Fruit fly (Drosophila melanogaster) whole organism, prepupa: Measurements from ENCODE around the gene CG31633.

Experiments
- Blimp-1 ChIP-seq: fragments of 200-800 bp; sonication (Bioruptor generic); optimal IDR thresholded peaks from 3 replicates; lab custom pipeline; 2017; ENCODE audit warnings: missing biosample characterization, missing genetic modification characterization, mild to moderate bottlenecking, moderate library complexity, missing genetic modification reagents
- CG10631 ChIP-seq: fragments of 200-800 bp; sonication (Bioruptor generic); optimal IDR thresholded peaks from 2 replicates; lab custom pipeline; 2016; ENCODE audit warnings: missing biosample characterization, missing genetic modification characterization
- CG11294 ChIP-seq: fragments of 200-800 bp; sonication (Bioruptor generic); IDR thresholded peaks from 2 replicates; pipeline ENCODE4 v1.3.6; 2022; ENCODE audit warnings: missing biosample characterization, missing genetic modification characterization
- CG11902 ChIP-seq: fragments of 200-800 bp; sonication (Bioruptor generic); optimal IDR thresholded peaks from 3 replicates; lab custom pipeline; 2016; ENCODE audit warnings: missing biosample characterization, missing genetic modification characterization
- CG15336 ChIP-seq: fragments of 200-800 bp; sonication (Bioruptor generic); IDR thresholded peaks from 2 replicates; pipeline ENCODE4 v1.3.6; 2022; ENCODE audit warnings: missing biosample characterization, missing genetic modification characterization
- CG1621 ChIP-seq: fragments of 200-800 bp; sonication (Bioruptor generic); optimal IDR thresholded peaks from 3 replicates; lab custom pipeline; 2018; ENCODE audit warnings: missing biosample characterization, mild to moderate bottlenecking, missing genetic modification characterization
- CG3032 ChIP-seq: fragments of 200-800 bp; optimal IDR thresholded peaks from 2 replicates; lab custom pipeline; 2019; ENCODE audit warnings: missing biosample characterization, mild to moderate bottlenecking, missing genetic modification characterization, moderate library complexity
- CG31627 ChIP-seq: fragments of 200-800 bp; sonication (Bioruptor generic); optimal IDR thresholded peaks from 3 replicates; lab custom pipeline; 2016; ENCODE audit warnings: missing biosample characterization, missing genetic modification characterization
- CG3919 ChIP-seq: fragments of 200-800 bp; sonication (Bioruptor generic); optimal IDR thresholded peaks from 3 replicates; lab custom pipeline; 2016; ENCODE audit warnings: missing biosample characterization, missing genetic modification characterization
- CG4318 ChIP-seq: fragments of 200-800 bp; sonication (Bioruptor generic); optimal IDR thresholded peaks from 3 replicates; lab custom pipeline; 2017; ENCODE audit warnings: missing biosample characterization, mild to moderate bottlenecking, missing genetic modification characterization
- CG6792 ChIP-seq: fragments of 200-800 bp; sonication (Bioruptor generic); optimal IDR thresholded peaks from 3 replicates; lab custom pipeline; 2016; ENCODE audit warnings: missing biosample characterization, missing genetic modification characterization
- CG7368 ChIP-seq: fragments of 200-800 bp; sonication (Bioruptor generic); optimal IDR thresholded peaks from 3 replicates; lab custom pipeline; 2016; ENCODE audit warnings: missing biosample characterization, missing genetic modification characterization
- CG8632 ChIP-seq: fragments of 200-800 bp; sonication (Bioruptor generic); optimal IDR thresholded peaks from 3 replicates; lab custom pipeline; 2016; ENCODE audit warnings: missing biosample characterization, missing genetic modification characterization
- CG9139 ChIP-seq: fragments of 200-800 bp; sonication (Bioruptor generic); optimal IDR thresholded peaks from 3 replicates; lab custom pipeline; 2017; ENCODE audit warnings: missing biosample characterization, mild to moderate bottlenecking, missing genetic modification characterization
- Eip75B ChIP-seq: fragments of 200-800 bp; sonication (Bioruptor generic); optimal IDR thresholded peaks from 3 replicates; lab custom pipeline; 2016; ENCODE audit warnings: missing biosample characterization, missing genetic modification characterization
- Eip78C ChIP-seq: fragments of 200-800 bp; sonication (Bioruptor generic); peaks from one replicate; lab custom pipeline; 2016; ENCODE audit warnings: missing biosample characterization, missing genetic modification characterization
- Eip93F ChIP-seq: fragments of 200-800 bp; sonication (Bioruptor generic); optimal IDR thresholded peaks from 2 replicates; lab custom pipeline; 2016; ENCODE audit warnings: missing biosample characterization, mild to moderate bottlenecking, missing genetic modification characterization
- Ets96B ChIP-seq: fragments of 200-800 bp; optimal IDR thresholded peaks from 2 replicates; lab custom pipeline; 2019; ENCODE audit warnings: missing biosample characterization, mild to moderate bottlenecking, missing genetic modification characterization, moderate library complexity
- Hr38 ChIP-seq: sonication (Bioruptor generic); optimal IDR thresholded peaks from 2 replicates; lab custom pipeline; 2016; ENCODE audit warnings: missing biosample characterization, missing genetic modification characterization
- Hr39 ChIP-seq: fragments of 200-800 bp; sonication (Bioruptor generic); optimal IDR thresholded peaks from 2 replicates; lab custom pipeline; 2016; ENCODE audit warnings: missing biosample characterization, missing genetic modification characterization
- Hr4 ChIP-seq: fragments of 200-800 bp; sonication (Bioruptor generic); optimal IDR thresholded peaks from 3 replicates; lab custom pipeline; 2016; ENCODE audit warnings: missing biosample characterization, missing genetic modification characterization
- Lpt ChIP-seq: fragments of 200-800 bp; sonication (Bioruptor generic); optimal IDR thresholded peaks from 3 replicates; lab custom pipeline; 2016; ENCODE audit warnings: missing biosample characterization, missing genetic modification characterization
- Met ChIP-seq: fragments of 200-800 bp; sonication (Bioruptor generic); optimal IDR thresholded peaks from 3 replicates; lab custom pipeline; 2016; ENCODE audit warnings: missing biosample characterization, missing genetic modification characterization
- Smox ChIP-seq: fragments of 200-800 bp; sonication (Bioruptor generic); optimal IDR thresholded peaks from 3 replicates; lab custom pipeline; 2016; ENCODE audit warnings: missing biosample characterization, missing genetic modification characterization
- achi ChIP-seq: fragments of 200-800 bp; sonication (Bioruptor generic); optimal IDR thresholded peaks from 3 replicates; lab custom pipeline; 2016; ENCODE audit warnings: missing biosample characterization, missing genetic modification characterization
- acj6 ChIP-seq: fragments of 200-800 bp; sonication (Bioruptor generic); optimal IDR thresholded peaks from 3 replicates; lab custom pipeline; 2016; ENCODE audit warnings: missing biosample characterization, missing genetic modification characterization
- cyc ChIP-seq: fragments of 200-800 bp; sonication (Bioruptor generic); optimal IDR thresholded peaks from 3 replicates; lab custom pipeline; 2016; ENCODE audit warnings: missing biosample characterization, missing genetic modification characterization
- dac ChIP-seq: fragments of 200-800 bp; sonication (Bioruptor generic); optimal IDR thresholded peaks from 2 replicates; lab custom pipeline; 2017; ENCODE audit warnings: missing biosample characterization, mild to moderate bottlenecking, missing genetic modification characterization
- dsx ChIP-seq: fragments of 200-800 bp; optimal IDR thresholded peaks from 3 replicates; lab custom pipeline; 2019; ENCODE audit warnings: missing biosample characterization, mild to moderate bottlenecking, missing genetic modification characterization, moderate library complexity; ENCODE audit not compliant: poor library complexity, severe bottlenecking
- eg ChIP-seq: fragments of 200-800 bp; sonication (Bioruptor generic); IDR thresholded peaks from 3 replicates; pipeline ENCODE4 v1.3.6; 2022; ENCODE audit warnings: missing biosample characterization, missing genetic modification characterization
- esn ChIP-seq: fragments of 200-800 bp; sonication (Bioruptor generic); optimal IDR thresholded peaks from 2 replicates; lab custom pipeline; 2016; ENCODE audit warnings: missing biosample characterization, mild to moderate bottlenecking, missing genetic modification characterization, moderate library complexity
- fd59A ChIP-seq: fragments of 200-800 bp; sonication (Bioruptor generic); optimal IDR thresholded peaks from 2 replicates; lab custom pipeline; 2017; ENCODE audit warnings: missing biosample characterization, mild to moderate bottlenecking, missing genetic modification characterization, missing genetic modification reagents
- fd85E ChIP-seq: fragments of 200-800 bp; sonication (Bioruptor generic); optimal IDR thresholded peaks from 3 replicates; lab custom pipeline; 2016; ENCODE audit warnings: missing biosample characterization, missing genetic modification characterization
- fkh ChIP-seq: fragments of 200-800 bp; sonication (Bioruptor generic); optimal IDR thresholded peaks from 3 replicates; lab custom pipeline; 2017; ENCODE audit warnings: missing biosample characterization, mild to moderate bottlenecking, missing genetic modification characterization, moderate library complexity
- lz ChIP-seq: fragments of 200-800 bp; sonication (Bioruptor generic); optimal IDR thresholded peaks from 3 replicates; lab custom pipeline; 2016; ENCODE audit warnings: missing biosample characterization, missing genetic modification characterization
- net ChIP-seq: fragments of 200-800 bp; sonication (Bioruptor generic); optimal IDR thresholded peaks from 3 replicates; lab custom pipeline; 2016; ENCODE audit warnings: missing biosample characterization, missing genetic modification characterization
- pdm3 ChIP-seq: fragments of 200-800 bp; sonication (Bioruptor generic); optimal IDR thresholded peaks from 3 replicates; lab custom pipeline; 2016; ENCODE audit warnings: missing biosample characterization, missing genetic modification characterization
- salr ChIP-seq, 2 experiments: fragments of 200-800 bp; sonication (Bioruptor generic); optimal IDR thresholded peaks; 3 replicates each; lab custom pipeline; 2016 to 2018; ENCODE audit warnings: missing biosample characterization in 2 of 2, missing genetic modification characterization in 2 of 2, mild to moderate bottlenecking in 1 of 2
- spab ChIP-seq: fragments of 200-800 bp; sonication (Bioruptor generic); optimal IDR thresholded peaks from 2 replicates; lab custom pipeline; 2017; ENCODE audit warnings: missing biosample characterization, mild to moderate bottlenecking, missing genetic modification characterization, missing genetic modification reagents
- ss ChIP-seq, 2 experiments: fragments of 200-800 bp; sonication (Bioruptor generic); optimal IDR thresholded peaks; 2 replicates in 1 of 2; 3 replicates in 1 of 2; lab custom pipeline; 2017 to 2018; ENCODE audit warnings: mild to moderate bottlenecking in 2 of 2, missing biosample characterization in 2 of 2, missing genetic modification characterization in 2 of 2, moderate library complexity in 1 of 2
- svp ChIP-seq: fragments of 200-800 bp; sonication (Bioruptor generic); peaks from one replicate; lab custom pipeline; 2016; ENCODE audit warnings: missing biosample characterization, missing genetic modification characterization
- topi ChIP-seq: fragments of 200-800 bp; sonication (Bioruptor generic); optimal IDR thresholded peaks from 3 replicates; lab custom pipeline; 2016; ENCODE audit warnings: missing biosample characterization, missing genetic modification characterization
- vri ChIP-seq: fragments of 200-800 bp; sonication (Bioruptor generic); optimal IDR thresholded peaks from 3 replicates; lab custom pipeline; 2016; ENCODE audit warnings: missing biosample characterization, mild to moderate bottlenecking, missing genetic modification characterization

The CG31633 gene

DNA sequence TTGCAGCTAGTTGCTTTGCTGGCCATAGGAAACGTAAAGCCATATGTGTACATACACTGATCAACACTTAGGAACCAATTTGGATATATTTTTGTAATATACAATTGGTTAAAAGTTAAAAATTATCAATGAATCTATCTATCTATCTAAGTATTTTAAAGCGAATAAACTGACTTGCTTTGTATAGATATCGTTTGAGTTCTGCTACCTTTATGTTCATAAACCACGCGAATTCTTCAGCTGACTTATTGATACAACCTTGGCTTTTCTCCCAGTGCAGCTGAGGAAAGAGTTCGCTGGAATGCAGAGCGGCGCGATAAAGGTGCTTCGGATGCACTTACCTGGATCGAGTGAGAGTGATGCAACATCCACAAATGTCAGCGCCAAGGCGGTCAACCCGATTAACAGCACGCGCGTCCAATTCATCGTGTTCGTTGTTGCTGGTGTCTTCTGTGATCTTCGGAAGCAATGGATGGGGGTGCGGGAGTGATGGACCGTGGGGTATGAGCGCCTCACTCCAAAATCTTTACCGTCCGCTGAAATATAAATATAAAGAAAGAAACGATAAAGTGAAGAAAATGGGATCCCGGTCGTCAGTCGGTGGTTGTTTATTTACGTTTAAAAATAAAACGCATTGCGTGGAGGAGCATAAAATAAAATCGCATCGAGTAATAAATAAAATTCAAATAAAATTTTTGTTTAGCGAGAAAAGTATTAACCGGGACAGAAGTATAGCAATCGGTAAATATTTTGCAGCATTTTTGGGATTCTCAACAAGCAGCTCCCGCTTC is 45.5 kb upstream of the CG31633 start (continued):
- TF ChIP-seq Met (GFP tag; lab: Kevin White, UChicago) (peak; percentile 40), salr (GFP tag; optimal IDR thresholded peaks at IDR 0.05; lab: Kevin White, UChicago) (no peak), CG15336 (GFP tag; lab: Robert Waterston, UW) (no peak), svp (GFP tag; lab: Kevin White, UChicago) (peak; percentile 57), CG11294 (GFP tag; lab: Robert Waterston, UW) (no peak), Smox (peak; percentile 3), Lpt (no peak), dac (no peak), Eip75B (GFP tag; lab: Kevin White, UChicago) (peak; percentile 45), fkh (GFP tag; lab: Kevin White, UChicago) (no peak), CG10631 (GFP tag; lab: Kevin White, UChicago) (peak; percentile 1), CG3032 (peak; percentile 15), CG3919 (GFP tag; lab: Kevin White, UChicago) (peak; percentile 48), eg (GFP tag; lab: Robert Waterston, UW) (no peak), CG4318 (GFP tag; lab: Kevin White, UChicago) (no peak), fd59A (no peak), pdm3 (peak; percentile 3), acj6 (GFP tag; lab: Kevin White, UChicago) (peak; percentile 38), vri (GFP tag; lab: Kevin White, UChicago) (peak; percentile 32), achi (peak; percentile 24), CG6792 (GFP tag; lab: Kevin White, UChicago) (peak; percentile 35), CG7368 (GFP tag; lab: Kevin White, UChicago) (no peak), CG31627 (GFP tag; lab: Kevin White, UChicago) (no peak), CG11902 (GFP tag; lab: Kevin White, UChicago) (peak; percentile 22), topi (GFP tag; lab: Kevin White, UChicago) (peak; percentile 24), CG8632 (GFP tag; lab: Kevin White, UChicago) (peak; percentile 6), Ets96B (tag; lab: Kevin White, UChicago) (peak; percentile 51)
- TF ChIP-seq, all 60 proteins: peak for 31

DNA sequence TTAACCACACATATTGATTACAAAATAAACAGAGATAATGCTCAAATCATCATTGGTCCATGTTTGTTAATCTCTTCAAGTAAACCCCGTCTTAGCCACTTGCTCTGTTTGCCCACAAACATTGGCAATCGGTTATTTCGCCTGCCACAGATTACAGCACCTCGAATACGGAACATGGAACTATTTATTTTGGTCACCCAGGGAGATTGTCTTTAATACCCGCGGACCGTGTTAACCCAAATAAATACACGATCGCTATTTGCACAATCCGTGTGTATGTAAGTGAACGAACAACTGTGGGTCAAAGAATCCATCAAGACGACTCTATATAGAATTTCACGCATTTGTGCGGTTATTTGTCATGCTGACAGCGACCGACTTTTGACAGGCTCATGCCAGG is 44.6 kb upstream of the CG31633 start:
- TF ChIP-seq CG8632 (GFP tag; lab: Kevin White, UChicago) (peak; percentile 11), fkh (GFP tag; lab: Kevin White, UChicago) (peak; percentile 90), vri (GFP tag; lab: Kevin White, UChicago) (no peak), CG9139 (no peak), CG1621 (tag; lab: Kevin White, UChicago) (no peak), Eip75B (GFP tag; lab: Kevin White, UChicago) (no peak), CG10631 (GFP tag; lab: Kevin White, UChicago) (peak; percentile 2), Eip78C (peak; percentile 36)

DNA sequence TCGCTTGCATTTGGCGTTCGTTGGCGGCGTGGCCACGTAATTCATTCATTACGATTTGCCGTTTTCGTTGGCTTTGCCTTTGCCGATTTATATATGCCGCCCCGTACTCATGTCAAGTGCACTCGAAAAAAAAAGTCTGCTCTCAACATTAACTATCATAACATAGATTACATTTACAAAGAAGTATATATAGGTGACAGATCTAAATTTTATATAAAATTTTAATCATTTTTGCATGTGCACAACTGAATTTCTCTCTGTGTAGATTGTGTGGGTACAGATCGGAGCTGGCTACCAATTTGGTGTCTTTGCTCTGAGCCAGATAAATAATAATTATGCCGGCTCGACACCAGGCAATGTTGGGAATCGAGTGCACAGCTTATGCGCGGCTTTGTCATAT is 42.3 kb upstream of the CG31633 start:
- TF ChIP-seq Hr38 (GFP tag; lab: Kevin White, UChicago), result no peak
- peak in 1 of 2 experiments; percentile 49 for TF ChIP-seq salr (GFP tag; optimal IDR thresholded peaks at IDR 0.05; lab: Kevin White, UChicago)
- TF ChIP-seq CG7368 (GFP tag; lab: Kevin White, UChicago), result peak; percentile 57
- peak; percentile 62 for TF ChIP-seq CG11294 (GFP tag; lab: Robert Waterston, UW)
- TF ChIP-seq achi, result peak; percentile 65
- TF ChIP-seq fkh (GFP tag; lab: Kevin White, UChicago), result no peak
- peak; percentile 74 for TF ChIP-seq cyc
- TF ChIP-seq svp (GFP tag; lab: Kevin White, UChicago), result peak; percentile 81
- peak; percentile 68 for TF ChIP-seq Lpt
- no peak for TF ChIP-seq fd85E (GFP tag; lab: Kevin White, UChicago)
- TF ChIP-seq vri (GFP tag; lab: Kevin White, UChicago), result peak; percentile 46
- peak; percentile 79 for TF ChIP-seq esn (GFP tag; lab: Kevin White, UChicago)
- TF ChIP-seq Hr4, result peak; percentile 85
- peak; percentile 68 for TF ChIP-seq Eip75B (GFP tag; lab: Kevin White, UChicago)
- no peak for TF ChIP-seq Eip93F
- TF ChIP-seq dac, result peak; percentile 34
- peak in 1 of 2 experiments; percentile 16 for TF ChIP-seq ss (GFP tag; optimal IDR thresholded peaks at IDR 0.05; lab: Kevin White, UChicago)
- TF ChIP-seq fd59A, result peak; percentile 21
- TF ChIP-seq spab, result peak; percentile 50
- TF ChIP-seq Ets96B (tag; lab: Kevin White, UChicago), result peak; percentile 67
- TF ChIP-seq lz (GFP tag; lab: Kevin White, UChicago), result peak; percentile 74
- TF ChIP-seq dsx (GFP tag; lab: Kevin White, UChicago), result peak; percentile 45
- TF ChIP-seq net, result peak; percentile 57
- TF ChIP-seq Hr39 (GFP tag; lab: Kevin White, UChicago), result peak; percentile 77
- TF ChIP-seq CG6792 (GFP tag; lab: Kevin White, UChicago), result peak; percentile 51
- peak; percentile 35 for TF ChIP-seq CG8632 (GFP tag; lab: Kevin White, UChicago)
- peak; percentile 72 for TF ChIP-seq topi (GFP tag; lab: Kevin White, UChicago)
- TF ChIP-seq Blimp-1, result peak; percentile 26
